Fruit fly (Drosophila melanogaster): ENCODE measurements around the gene Icmt.

DNA sequence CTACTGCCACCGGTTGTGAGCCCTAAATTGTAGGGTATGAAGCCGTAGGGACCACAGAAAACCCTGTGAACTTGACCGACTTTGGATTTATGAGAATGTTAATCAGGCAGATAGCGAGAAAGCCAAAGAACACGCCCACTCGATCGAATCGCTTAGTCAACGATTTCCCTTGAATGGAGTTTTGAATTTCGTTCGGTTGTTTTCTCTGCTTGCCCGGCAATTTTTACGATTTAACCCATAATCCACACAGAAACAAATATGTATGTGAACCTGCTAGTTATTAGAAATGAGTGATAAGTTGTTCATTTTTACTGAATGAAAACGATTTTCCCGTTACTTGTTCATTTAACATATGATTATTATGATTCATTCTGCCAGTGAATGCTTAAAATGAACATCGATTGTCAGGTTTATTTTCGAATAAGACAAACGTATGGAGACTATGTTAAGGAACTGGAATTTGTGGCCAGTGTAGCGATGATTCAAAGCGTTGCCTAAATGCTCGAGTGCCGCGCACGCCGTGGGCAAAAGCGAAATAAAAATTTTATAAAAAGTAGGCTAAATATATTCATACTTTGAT, 12.1 kb downstream of the Icmt start:
- TF ChIP-seq Mnt (GFP tag; optimal IDR thresholded peaks at IDR 0.05): no peak
- no peak for TF ChIP-seq CG14711 (tag; optimal IDR thresholded peaks at IDR 0.05)

Data from whole organism, adult.